Worm (Caenorhabditis elegans) whole organism, L1 larva: Measurements from ENCODE around the gene pdf-1.
A peak's percentile ranks its signal among the peaks of the same experiment; 100 is the strongest.

Source experiments
- C04F5.9 ChIP-seq: sonication (generic microtip); optimal IDR thresholded peaks from 2 replicates; lab custom pipeline; 2016; ENCODE audit warnings: missing genetic modification characterization, missing compliant biosample characterization
- F16B12.6 ChIP-seq: fragments of 150-350 bp; optimal IDR thresholded peaks from 2 replicates; lab custom pipeline; 2014; ENCODE audit warnings: missing biosample characterization, missing genetic modification characterization
- aha-1 ChIP-seq: fragments of 150-350 bp; optimal IDR thresholded peaks from 2 replicates; lab custom pipeline; 2014; ENCODE audit warnings: missing biosample characterization, missing genetic modification characterization
- alr-1 ChIP-seq: fragments of 200-800 bp; sonication (Bioruptor generic); optimal IDR thresholded peaks from 2 replicates; lab custom pipeline; 2018; ENCODE audit warnings: borderline replicate concordance, mild to moderate bottlenecking, missing genetic modification characterization, missing compliant biosample characterization
- aly-2 ChIP-seq: fragments of 150-350 bp; optimal IDR thresholded peaks from 2 replicates; lab custom pipeline; 2014; ENCODE audit warnings: missing biosample characterization, missing genetic modification characterization
- ama-1 ChIP-seq: fragments of 150-350 bp; optimal IDR thresholded peaks from 2 replicates; lab custom pipeline; 2014
- ceh-63 ChIP-seq: fragments of 200-800 bp; sonication (Bioruptor generic); optimal IDR thresholded peaks from 2 replicates; lab custom pipeline; 2018; ENCODE audit warnings: mild to moderate bottlenecking, missing genetic modification characterization, missing compliant biosample characterization
- ceh-82 ChIP-seq, 3 experiments: fragments of 150-350 bp in 1 of 3; sonication (generic microtip) in 2 of 3; optimal IDR thresholded peaks; 2 replicates each; lab custom pipeline; 2014 to 2017; ENCODE audit warnings: missing biosample characterization in 3 of 3, missing genetic modification characterization in 3 of 3
- ceh-88 ChIP-seq: fragments of 200-800 bp; sonication (Bioruptor generic); IDR thresholded peaks from 2 replicates; pipeline ENCODE4 v1.3.6; 2022; ENCODE audit warnings: missing genetic modification characterization, missing compliant biosample characterization
- ces-1 ChIP-seq: fragments of 150-350 bp; optimal IDR thresholded peaks from 2 replicates; lab custom pipeline; 2014; ENCODE audit warnings: missing biosample characterization, missing genetic modification reagents, missing genetic modification characterization
- dsc-1 ChIP-seq: sonication (generic microtip); optimal IDR thresholded peaks from 2 replicates; lab custom pipeline; 2016; ENCODE audit warnings: mild to moderate bottlenecking, missing genetic modification characterization, missing compliant biosample characterization
- efl-1 ChIP-seq, 4 experiments: fragments of 150-350 bp; optimal IDR thresholded peaks in 3 of 4; peaks in 1 of 4; 1 replicate in 1 of 4; 2 replicates in 3 of 4; lab custom pipeline; 2014; ENCODE audit warnings: missing biosample characterization in 2 of 4, missing genetic modification characterization in 2 of 4, missing genetic modification reagents in 2 of 4
- egl-27 ChIP-seq, 2 experiments: fragments of 150-350 bp in 1 of 2; sonication (generic microtip); optimal IDR thresholded peaks; 3 replicates each; lab custom pipeline; 2017 to 2018; ENCODE audit warnings: missing biosample characterization in 2 of 2, missing genetic modification characterization in 2 of 2, missing genetic modification reagents in 2 of 2
- elt-3 ChIP-seq, 6 experiments: fragments of 150-350 bp in 1 of 6; sonication (generic microtip); optimal IDR thresholded peaks; 2 replicates each; lab custom pipeline; 2017 to 2018; ENCODE audit warnings: missing biosample characterization in 6 of 6, missing genetic modification characterization in 6 of 6, inconsistent platforms in 1 of 6
- fkh-10 ChIP-seq: sonication (generic microtip); optimal IDR thresholded peaks from 2 replicates; lab custom pipeline; 2017; ENCODE audit warnings: missing biosample characterization, missing genetic modification reagents, missing genetic modification characterization
- fkh-8 ChIP-seq: sonication (generic microtip); optimal IDR thresholded peaks from 2 replicates; lab custom pipeline; 2016; ENCODE audit warnings: mild to moderate bottlenecking, missing genetic modification characterization, missing compliant biosample characterization
- fos-1 ChIP-seq: fragments of 150-350 bp; optimal IDR thresholded peaks from 2 replicates; lab custom pipeline; 2014; ENCODE audit warnings: missing biosample characterization, missing genetic modification characterization
- hlh-4 ChIP-seq: sonication (generic microtip); optimal IDR thresholded peaks from 2 replicates; lab custom pipeline; 2016; ENCODE audit warnings: mild to moderate bottlenecking, missing genetic modification characterization, missing compliant biosample characterization
- hpl-2 ChIP-seq: fragments of 150-350 bp; optimal IDR thresholded peaks from 2 replicates; lab custom pipeline; 2014; ENCODE audit warnings: missing biosample characterization, missing genetic modification reagents, missing genetic modification characterization
- irx-1 ChIP-seq: sonication (generic microtip); optimal IDR thresholded peaks from 2 replicates; lab custom pipeline; 2016; ENCODE audit warnings: missing genetic modification characterization, missing compliant biosample characterization
- isw-1 ChIP-seq: fragments of 200-800 bp; sonication (Bioruptor generic); IDR thresholded peaks from 2 replicates; pipeline ENCODE4 v1.3.6; 2022; ENCODE audit warnings: missing genetic modification characterization, missing compliant biosample characterization
- jun-1 ChIP-seq: fragments of 150-350 bp; optimal IDR thresholded peaks from 2 replicates; lab custom pipeline; 2014; ENCODE audit warnings: missing biosample characterization, missing genetic modification reagents, missing genetic modification characterization
- lin-13 ChIP-seq: fragments of 150-350 bp; optimal IDR thresholded peaks from 2 replicates; lab custom pipeline; 2014; ENCODE audit warnings: missing biosample characterization, missing genetic modification reagents, missing genetic modification characterization
- lin-35 ChIP-seq, 2 experiments: fragments of 150-350 bp; optimal IDR thresholded peaks; 2 replicates each; lab custom pipeline; 2014; ENCODE audit warnings: missing biosample characterization in 2 of 2, missing genetic modification characterization in 2 of 2, missing genetic modification reagents in 2 of 2
- lir-3 ChIP-seq: sonication (generic microtip); optimal IDR thresholded peaks from 2 replicates; lab custom pipeline; 2016; ENCODE audit warnings: mild to moderate bottlenecking, missing genetic modification characterization, moderate library complexity, missing compliant biosample characterization; ENCODE audit not compliant: poor library complexity
- mab-9 ChIP-seq: fragments of 200-800 bp; sonication (Bioruptor generic); IDR thresholded peaks from 2 replicates; pipeline ENCODE4 v1.3.6; 2022; ENCODE audit warnings: missing genetic modification reagents, missing genetic modification characterization, missing compliant biosample characterization
- mef-2 ChIP-seq: fragments of 150-350 bp; optimal IDR thresholded peaks from 2 replicates; lab custom pipeline; 2014; ENCODE audit warnings: missing biosample characterization, missing genetic modification characterization
- mep-1 ChIP-seq: fragments of 150-350 bp; optimal IDR thresholded peaks from 2 replicates; lab custom pipeline; 2014; ENCODE audit warnings: missing biosample characterization, missing genetic modification characterization
- nhr-11 ChIP-seq: fragments of 150-350 bp; optimal IDR thresholded peaks from 2 replicates; lab custom pipeline; 2014; ENCODE audit warnings: missing biosample characterization, missing genetic modification characterization
- nhr-12 ChIP-seq: sonication (generic microtip); optimal IDR thresholded peaks from 2 replicates; lab custom pipeline; 2017; ENCODE audit warnings: missing biosample characterization, missing genetic modification characterization
- nhr-19 ChIP-seq: fragments of 200-800 bp; sonication (Bioruptor generic); conservative IDR thresholded peaks from 2 replicates; pipeline ENCODE4 v1.3.6; 2022; ENCODE audit warnings: missing genetic modification characterization, missing compliant biosample characterization
- nhr-237 ChIP-seq: fragments of 150-350 bp; optimal IDR thresholded peaks from 2 replicates; lab custom pipeline; 2014; ENCODE audit warnings: missing biosample characterization, missing genetic modification characterization
- nhr-28 ChIP-seq: fragments of 150-350 bp; optimal IDR thresholded peaks from 2 replicates; lab custom pipeline; 2014; ENCODE audit warnings: missing biosample characterization, missing genetic modification characterization
- nhr-47 ChIP-seq: sonication (generic microtip); optimal IDR thresholded peaks from 2 replicates; lab custom pipeline; 2016; ENCODE audit warnings: mild to moderate bottlenecking, missing genetic modification characterization, moderate library complexity, missing compliant biosample characterization
- nhr-71 ChIP-seq: sonication (generic microtip); optimal IDR thresholded peaks from 2 replicates; lab custom pipeline; 2016; ENCODE audit warnings: mild to moderate bottlenecking, missing genetic modification characterization, moderate library complexity, missing compliant biosample characterization
- nhr-76 ChIP-seq: sonication (generic microtip); optimal IDR thresholded peaks from 2 replicates; lab custom pipeline; 2017; ENCODE audit warnings: missing biosample characterization, missing genetic modification characterization
- nhr-77 ChIP-seq: fragments of 150-350 bp; optimal IDR thresholded peaks from 2 replicates; lab custom pipeline; 2014; ENCODE audit warnings: missing biosample characterization, missing genetic modification characterization
- nhr-85 ChIP-seq: sonication (generic microtip); peaks from one replicate; lab custom pipeline; 2016; ENCODE audit warnings: missing genetic modification characterization, inconsistent platforms, missing compliant biosample characterization
- pag-3 ChIP-seq: sonication (generic microtip); optimal IDR thresholded peaks from 2 replicates; lab custom pipeline; 2017; ENCODE audit warnings: missing genetic modification characterization, mild to moderate bottlenecking, missing compliant biosample characterization, antibody characterized with exemption, borderline replicate concordance; ENCODE audit not compliant: insufficient read depth
- rnt-1 ChIP-seq: sonication (generic microtip); optimal IDR thresholded peaks from 2 replicates; lab custom pipeline; 2016; ENCODE audit warnings: mild to moderate bottlenecking, missing genetic modification characterization, moderate library complexity, missing compliant biosample characterization
- snpc-4 ChIP-seq: fragments of 150-350 bp; optimal IDR thresholded peaks from 2 replicates; lab custom pipeline; 2014; ENCODE audit warnings: missing biosample characterization, missing genetic modification characterization
- snu-23 ChIP-seq: sonication (generic microtip); optimal IDR thresholded peaks from 2 replicates; lab custom pipeline; 2016; ENCODE audit warnings: missing genetic modification characterization, missing compliant biosample characterization
- sox-4 ChIP-seq: sonication (generic microtip); optimal IDR thresholded peaks from 2 replicates; lab custom pipeline; 2016; ENCODE audit warnings: missing genetic modification characterization, missing compliant biosample characterization
- sptf-1 ChIP-seq: fragments of 150-350 bp; optimal IDR thresholded peaks from 2 replicates; lab custom pipeline; 2014; ENCODE audit warnings: missing biosample characterization, missing genetic modification characterization
- sup-37 ChIP-seq: fragments of 200-800 bp; sonication (Bioruptor generic); optimal IDR thresholded peaks from 2 replicates; lab custom pipeline; 2018; ENCODE audit warnings: mild to moderate bottlenecking, missing genetic modification characterization, missing compliant biosample characterization
- tbx-2 ChIP-seq: sonication (generic microtip); optimal IDR thresholded peaks from 2 replicates; lab custom pipeline; 2016; ENCODE audit warnings: missing genetic modification characterization, missing compliant biosample characterization
- tlp-1 ChIP-seq: fragments of 150-350 bp; optimal IDR thresholded peaks from 2 replicates; lab custom pipeline; 2014; ENCODE audit warnings: missing biosample characterization, missing genetic modification characterization
- unc-130 ChIP-seq: fragments of 150-350 bp; optimal IDR thresholded peaks from 2 replicates; lab custom pipeline; 2017; ENCODE audit warnings: missing biosample characterization, missing genetic modification characterization, inconsistent platforms
- unc-62 ChIP-seq: fragments of 150-350 bp; optimal IDR thresholded peaks from 2 replicates; lab custom pipeline; 2014; ENCODE audit warnings: missing biosample characterization, missing genetic modification reagents, missing genetic modification characterization
- unc-98 ChIP-seq: fragments of 200-800 bp; sonication (Bioruptor generic); IDR thresholded peaks from 2 replicates; pipeline ENCODE4 v1.3.6; 2022; ENCODE audit warnings: missing genetic modification characterization, missing compliant biosample characterization
- xbp-1 ChIP-seq: sonication (generic microtip); optimal IDR thresholded peaks from 2 replicates; lab custom pipeline; 2016; ENCODE audit warnings: missing genetic modification characterization, missing compliant biosample characterization
- zag-1 ChIP-seq: fragments of 150-350 bp; optimal IDR thresholded peaks from 2 replicates; lab custom pipeline; 2014; ENCODE audit warnings: missing biosample characterization, missing genetic modification characterization
- ztf-11 ChIP-seq, 2 experiments: sonication (generic microtip); optimal IDR thresholded peaks; 2 replicates each; lab custom pipeline; 2016 to 2017; ENCODE audit warnings: missing genetic modification characterization in 2 of 2, missing biosample characterization in 1 of 2, missing compliant biosample characterization in 1 of 2

The pdf-1 gene

ce11 chrIII:6898518-6898917, 13.8 kb downstream of the pdf-1 start (continued):
- no peak for TF ChIP-seq nhr-28 (tag; lab: Kevin White, UChicago)
- TF ChIP-seq jun-1 = no peak
- TF ChIP-seq zag-1 (tag; lab: Kevin White, UChicago) = no peak
- no peak for TF ChIP-seq ztf-11 (tag; optimal IDR thresholded peaks at IDR 0.05; lab: Kevin White, UChicago)
- TF ChIP-seq nhr-19 (GFP tag; lab: Robert Waterston, UW) = peak; percentile 79
- TF ChIP-seq nhr-12 (tag; lab: Kevin White, UChicago) = no peak
- TF ChIP-seq fkh-10 = no peak
- TF ChIP-seq nhr-11 (tag; lab: Kevin White, UChicago) = peak; percentile 35
- no peak for TF ChIP-seq sup-37
- TF ChIP-seq F16B12.6 (tag; lab: Kevin White, UChicago) = no peak
- TF ChIP-seq egl-27 (tag; optimal IDR thresholded peaks at IDR 0.05; lab: Kevin White, UChicago) = no peak
- TF ChIP-seq mef-2 (tag; lab: Kevin White, UChicago) = no peak
- no peak for TF ChIP-seq aly-2 (tag; lab: Kevin White, UChicago)
- TF ChIP-seq fkh-8 (tag; lab: Kevin White, UChicago) = no peak
- peak; percentile 58 for TF ChIP-seq tbx-2 (tag; lab: Kevin White, UChicago)
- peak; percentile 26 for TF ChIP-seq lin-13 (GFP tag; lab: Kevin White, UChicago)
- TF ChIP-seq sox-4 (tag; lab: Kevin White, UChicago) = no peak
- no peak for TF ChIP-seq sptf-1 (tag; lab: Kevin White, UChicago)
- no peak for TF ChIP-seq ces-1 (GFP tag; lab: Kevin White, UChicago)
- no peak for TF ChIP-seq mab-9 (GFP tag; lab: Robert Waterston, UW)
- peak; percentile 4 for TF ChIP-seq lir-3
- no peak for TF ChIP-seq ceh-63 (GFP tag; lab: Kevin White, UChicago)
- TF ChIP-seq snu-23 (GFP tag; lab: Kevin White, UChicago) = peak; percentile 73
- TF ChIP-seq nhr-85 (tag; lab: Kevin White, UChicago) = peak; percentile 85
- no peak for TF ChIP-seq snpc-4 (tag; lab: Kevin White, UChicago)
- TF ChIP-seq elt-3 (tag; optimal IDR thresholded peaks at IDR 0.05; lab: Kevin White, UChicago) = peak in 2 of 6 experiments; percentile 41 to 83
- TF ChIP-seq isw-1 (GFP tag; lab: Robert Waterston, UW) = no peak
- no peak for TF ChIP-seq ama-1 (lab: Kevin White, UChicago)
- no peak for TF ChIP-seq pag-3 (tag; lab: Kevin White, UChicago)
- TF ChIP-seq tlp-1 (tag; lab: Kevin White, UChicago) = no peak
- no peak for TF ChIP-seq unc-62 (GFP tag; lab: Kevin White, UChicago)
- TF ChIP-seq nhr-76 (tag; lab: Kevin White, UChicago) = no peak
- TF ChIP-seq C04F5.9 = no peak
- TF ChIP-seq dsc-1 (tag; lab: Kevin White, UChicago) = no peak
- TF ChIP-seq fos-1 = peak; percentile 5
- no peak for TF ChIP-seq aha-1 (tag; lab: Kevin White, UChicago)
- TF ChIP-seq unc-130 (tag; lab: Kevin White, UChicago) = peak; percentile 56
- TF ChIP-seq lin-35 (GFP tag; optimal IDR thresholded peaks at IDR 0.05; lab: Kevin White, UChicago) = peak in 1 of 2 experiments; percentile 61
- TF ChIP-seq hpl-2 (GFP tag; lab: Kevin White, UChicago) = no peak
- no peak for TF ChIP-seq nhr-237

- TF ChIP-seq hlh-4 (tag; lab: Kevin White, UChicago) (no peak), rnt-1 (tag; lab: Kevin White, UChicago) (peak; percentile 91), ceh-82 (tag; optimal IDR thresholded peaks at IDR 0.05; lab: Kevin White, UChicago) (peak; percentile 9 to 73 (median 72)), mep-1 (tag; lab: Kevin White, UChicago) (peak; percentile 90), irx-1 (tag; lab: Kevin White, UChicago) (peak; percentile 61), alr-1 (tag; lab: Kevin White, UChicago) (no peak), dsc-1 (tag; lab: Kevin White, UChicago) (peak; percentile 64), nhr-77 (tag; lab: Kevin White, UChicago) (peak; percentile 43), F16B12.6 (tag; lab: Kevin White, UChicago) (peak; percentile 33), nhr-71 (tag; lab: Kevin White, UChicago) (peak; percentile 97), nhr-237 (no peak), nhr-47 (tag; lab: Kevin White, UChicago) (peak; percentile 84), sox-4 (tag; lab: Kevin White, UChicago) (no peak), unc-62 (GFP tag; lab: Kevin White, UChicago) (no peak), unc-98 (GFP tag; lab: Robert Waterston, UW) (no peak), snpc-4 (tag; lab: Kevin White, UChicago) (peak; percentile 23), xbp-1 (tag; lab: Kevin White, UChicago) (peak; percentile 73), efl-1 (optimal IDR thresholded peaks at IDR 0.05; lab: Kevin White, UChicago) (peak; percentile 69), efl-1 (GFP tag; optimal IDR thresholded peaks at IDR 0.05 in 1 of 2; lab: Kevin White, UChicago) (peak; percentile 46 to 95), ceh-88 (no peak)
Measured at ce11 chrIII:6897587-6898064, 14.7 kb downstream of the pdf-1 start, which contains the start of gene T07E3.4. Gene T07E3.4 (plus strand): TSS chrIII:6898014.
